Worm (Caenorhabditis elegans): ENCODE measurements around the gene Y43C5B.2.

Y43C5B.2 gene

DNA sequence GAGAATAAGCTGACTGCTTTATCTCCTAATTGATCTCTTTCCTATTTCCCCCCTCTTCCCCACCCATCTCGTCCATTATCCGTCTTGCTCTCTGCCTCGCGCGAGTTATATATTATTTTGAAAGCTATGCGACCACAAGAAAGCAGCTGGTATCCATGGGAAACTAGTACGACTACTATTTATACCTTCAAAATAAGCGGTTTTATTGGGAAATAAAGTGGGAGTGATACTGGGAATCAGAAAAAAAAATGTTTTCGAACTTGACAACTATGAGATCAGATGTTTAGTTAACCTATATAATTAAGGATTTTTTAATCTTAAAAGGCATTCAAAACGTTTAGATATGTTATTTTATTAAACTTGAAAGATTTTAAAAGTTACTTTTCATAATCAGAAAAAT is 12.4 kb downstream of the Y43C5B.2 start:
- TF ChIP-seq K11D2.4 (GFP tag; IDR thresholded peaks at IDR 0.05) (no peak), madf-6 (GFP tag; IDR thresholded peaks at IDR 0.05) (no peak), sptf-2 (GFP tag; optimal IDR thresholded peaks at IDR 0.05) (no peak), F57C9.4 (tag; optimal IDR thresholded peaks at IDR 0.05) (no peak), ztf-18 (tag; optimal IDR thresholded peaks at IDR 0.05) (no peak), F33H1.4 (GFP tag; IDR thresholded peaks at IDR 0.05) (no peak), T07F8.4 (tag; optimal IDR thresholded peaks at IDR 0.05) (no peak), fkh-3 (tag; optimal IDR thresholded peaks at IDR 0.05) (no peak), F10E7.11 (tag; optimal IDR thresholded peaks at IDR 0.05) (no peak), tbp1 (GFP tag; optimal IDR thresholded peaks at IDR 0.05) (no peak), C06A6.2 (GFP tag; conservative IDR thresholded peaks at IDR 0.05) (no peak), lsl-1 (GFP tag; optimal IDR thresholded peaks at IDR 0.05) (no peak), F39B2.1 (GFP tag; IDR thresholded peaks at IDR 0.05) (no peak), ekl-4 (GFP tag; IDR thresholded peaks at IDR 0.05) (no peak), F37B4.10 (GFP tag; IDR thresholded peaks at IDR 0.05) (no peak), K12H6.12 (tag; optimal IDR thresholded peaks at IDR 0.05) (no peak)

DNA sequence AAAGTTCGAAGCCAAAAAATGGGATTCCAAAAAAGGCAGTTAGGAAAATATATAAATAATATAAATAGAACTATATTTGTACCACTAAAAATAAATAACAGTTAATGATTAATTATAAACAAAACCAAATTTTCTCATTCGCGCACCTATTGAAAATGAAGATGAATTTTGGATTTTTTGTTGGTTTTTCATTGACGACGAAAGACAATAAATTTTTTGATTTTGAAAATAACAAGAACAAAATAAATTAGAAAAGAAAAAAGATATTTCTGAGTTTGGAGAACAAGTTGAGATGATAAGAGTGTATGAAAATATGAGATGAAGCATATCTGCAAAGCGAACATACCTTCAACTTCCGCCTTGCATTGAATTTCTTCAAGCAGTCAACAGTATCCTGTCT is 14.9 kb downstream of the Y43C5B.2 start:
- TF ChIP-seq mel-28 (tag; optimal IDR thresholded peaks at IDR 0.05; ENCODE audit: borderline replicate concordance): no peak
- TF ChIP-seq efl-1 (GFP tag; optimal IDR thresholded peaks at IDR 0.05): no peak

- TF ChIP-seq ccch-3 (GFP tag; optimal IDR thresholded peaks at IDR 0.05) (no peak), atf-7 (tag; optimal IDR thresholded peaks at IDR 0.05) (peak; percentile 52), unc-62 (GFP tag; optimal IDR thresholded peaks at IDR 0.05) (peak; percentile 50), ztf-28 (GFP tag; IDR thresholded peaks at IDR 0.05) (no peak), cebp-1 (GFP tag; IDR thresholded peaks at IDR 0.05) (no peak), cebp-1 (tag; optimal IDR thresholded peaks at IDR 0.05) (peak; percentile 38), Y79H2A.3 (GFP tag; conservative IDR thresholded peaks at IDR 0.05) (no peak), attf-5 (GFP tag; optimal IDR thresholded peaks at IDR 0.05) (peak; percentile 21), ztf-6 (GFP tag; IDR thresholded peaks at IDR 0.05) (no peak), nhr-80 (tag; optimal IDR thresholded peaks at IDR 0.05) (peak; percentile 72), K11D2.4 (GFP tag; IDR thresholded peaks at IDR 0.05) (0 out of 2 replicates have a peak, but pooled peaks have one; percentile 28), pha-4 (tag; optimal IDR thresholded peaks at IDR 0.05) (no peak), zfh-2 (GFP tag; conservative IDR thresholded peaks at IDR 0.05) (no peak)
These were observed 20.3 kb downstream of the Y43C5B.2 start for ce11 chrIV:10331882-10332281.

ce11 chrIV:10330962-10331361 is 21.2 kb downstream of the Y43C5B.2 start:
- TF ChIP-seq lin-54 (GFP tag; optimal IDR thresholded peaks at IDR 0.05) (peak; percentile 12), tlf-1 (GFP tag; optimal IDR thresholded peaks at IDR 0.05) (no peak), atf-7 (tag; optimal IDR thresholded peaks at IDR 0.05) (peak; percentile 42), egrh-3 (GFP tag; IDR thresholded peaks at IDR 0.05) (peak; percentile 64; the same call in 1 of the 2 replicates), nfyb-1 (GFP tag; IDR thresholded peaks at IDR 0.05) (no peak), K12H6.12 (tag; optimal IDR thresholded peaks at IDR 0.05) (peak; percentile 5), let-526 (GFP tag; IDR thresholded peaks at IDR 0.05) (0 out of 2 replicates have a peak, but pooled peaks have one; percentile 31), nhr-90 (tag; optimal IDR thresholded peaks at IDR 0.05) (no peak), ceh-27 (GFP tag; optimal IDR thresholded peaks at IDR 0.05) (peak; percentile 36), hlh-12 (tag; optimal IDR thresholded peaks at IDR 0.05) (no peak), ccch-3 (GFP tag; optimal IDR thresholded peaks at IDR 0.05) (no peak), xnd-1 (tag; optimal IDR thresholded peaks at IDR 0.05) (no peak), cebp-1 (GFP tag; IDR thresholded peaks at IDR 0.05) (no peak), cebp-1 (tag; optimal IDR thresholded peaks at IDR 0.05) (peak; percentile 57), die-1 (tag; optimal IDR thresholded peaks at IDR 0.05) (no peak), Y67H2A.10 (GFP tag; conservative IDR thresholded peaks at IDR 0.05) (no peak), zfh-2 (GFP tag; conservative IDR thresholded peaks at IDR 0.05) (peak; percentile 95), ztf-22 (GFP tag; optimal IDR thresholded peaks at IDR 0.05) (peak; percentile 15), snpc-4 (GFP tag; optimal IDR thresholded peaks at IDR 0.05) (no peak), snpc-4 (tag; optimal IDR thresholded peaks at IDR 0.05) (no peak), mcd-1 (GFP tag; IDR thresholded peaks at IDR 0.05) (no peak), pbrm-1 (GFP tag; IDR thresholded peaks at IDR 0.05) (no peak), nhr-80 (tag; optimal IDR thresholded peaks at IDR 0.05) (peak; percentile 75)
